Worm (Caenorhabditis elegans) whole organism, late embryonic: ENCODE data around the gene ZK1098.9.

ENCODE experiments used
- C08G9.2 ChIP-seq: sonication (generic microtip); optimal IDR thresholded peaks from 2 replicates; lab custom pipeline; 2016; ENCODE audit warnings: mild to moderate bottlenecking, missing genetic modification characterization, moderate library complexity, missing compliant biosample characterization
- ahr-1 ChIP-seq: sonication (generic microtip); optimal IDR thresholded peaks from 2 replicates; lab custom pipeline; 2016; ENCODE audit warnings: missing genetic modification characterization, missing compliant biosample characterization
- ceh-14 ChIP-seq: sonication (generic microtip); optimal IDR thresholded peaks from 2 replicates; lab custom pipeline; 2016; ENCODE audit warnings: missing genotype, missing genetic modification characterization, missing compliant biosample characterization
- ceh-19 ChIP-seq: fragments of 200-800 bp; sonication (Bioruptor generic); optimal IDR thresholded peaks from 2 replicates; lab custom pipeline; 2018; ENCODE audit warnings: mild to moderate bottlenecking, missing genetic modification characterization, missing compliant biosample characterization
- ceh-2 ChIP-seq: sonication (generic microtip); optimal IDR thresholded peaks from 2 replicates; lab custom pipeline; 2016; ENCODE audit warnings: missing genotype, missing genetic modification characterization, missing compliant biosample characterization
- ceh-22 ChIP-seq: sonication (generic microtip); optimal IDR thresholded peaks from 2 replicates; lab custom pipeline; 2017; ENCODE audit warnings: missing biosample characterization, missing genetic modification characterization
- ceh-24 ChIP-seq: sonication (generic microtip); optimal IDR thresholded peaks from 2 replicates; lab custom pipeline; 2016; ENCODE audit warnings: mild to moderate bottlenecking, missing genetic modification characterization, missing compliant biosample characterization
- ceh-30 ChIP-seq: fragments of 150-350 bp; optimal IDR thresholded peaks from 2 replicates; lab custom pipeline; 2014; ENCODE audit warnings: missing biosample characterization, missing genetic modification characterization
- ceh-45 ChIP-seq: fragments of 200-800 bp; sonication (Bioruptor generic); IDR thresholded peaks from 2 replicates; pipeline ENCODE4 v1.3.6; 2022; ENCODE audit warnings: missing genetic modification reagents, missing genetic modification characterization, missing compliant biosample characterization
- ceh-48 ChIP-seq: sonication (generic microtip); optimal IDR thresholded peaks from 2 replicates; lab custom pipeline; 2016; ENCODE audit warnings: missing genetic modification characterization, inconsistent platforms, missing compliant biosample characterization
- ceh-6 ChIP-seq: fragments of 200-800 bp; sonication (Bioruptor generic); optimal IDR thresholded peaks from 2 replicates; lab custom pipeline; 2018; ENCODE audit warnings: mild to moderate bottlenecking, missing genetic modification characterization, missing compliant biosample characterization
- ceh-9 ChIP-seq: sonication (generic microtip); optimal IDR thresholded peaks from 2 replicates; lab custom pipeline; 2016; ENCODE audit warnings: mild to moderate bottlenecking, missing genetic modification characterization, inconsistent platforms, missing compliant biosample characterization
- che-1 ChIP-seq: sonication (generic microtip); optimal IDR thresholded peaks from 2 replicates; lab custom pipeline; 2016; ENCODE audit warnings: mild to moderate bottlenecking, missing genetic modification characterization, missing compliant biosample characterization
- elt-4 ChIP-seq: sonication (generic microtip); optimal IDR thresholded peaks from 2 replicates; lab custom pipeline; 2016; ENCODE audit warnings: missing genetic modification characterization, missing compliant biosample characterization
- eyg-1 ChIP-seq: sonication (generic microtip); optimal IDR thresholded peaks from 2 replicates; lab custom pipeline; 2016; ENCODE audit warnings: missing genotype, missing genetic modification characterization, missing compliant biosample characterization
- fkh-10 ChIP-seq: fragments of 150-350 bp; optimal IDR thresholded peaks from 2 replicates; lab custom pipeline; 2014; ENCODE audit warnings: missing biosample characterization, missing genetic modification reagents, missing genetic modification characterization
- fkh-6 ChIP-seq: sonication (generic microtip); optimal IDR thresholded peaks from 2 replicates; lab custom pipeline; 2016; ENCODE audit warnings: missing genetic modification characterization, missing compliant biosample characterization
- hlh-15 ChIP-seq: sonication (generic microtip); optimal IDR thresholded peaks from 2 replicates; lab custom pipeline; 2016; ENCODE audit warnings: missing genetic modification characterization, missing compliant biosample characterization
- hlh-8 ChIP-seq: sonication (generic microtip); optimal IDR thresholded peaks from 2 replicates; lab custom pipeline; 2016; ENCODE audit warnings: missing genotype, missing genetic modification characterization, missing compliant biosample characterization
- lim-6 ChIP-seq: sonication (generic microtip); optimal IDR thresholded peaks from 2 replicates; lab custom pipeline; 2016; ENCODE audit warnings: missing genetic modification characterization, missing compliant biosample characterization
- lin-11 ChIP-seq: fragments of 200-800 bp; sonication (Bioruptor generic); optimal IDR thresholded peaks from 2 replicates; lab custom pipeline; 2018; ENCODE audit warnings: mild to moderate bottlenecking, missing genetic modification characterization, missing compliant biosample characterization
- madf-2 ChIP-seq: sonication (generic microtip); optimal IDR thresholded peaks from 2 replicates; lab custom pipeline; 2017; ENCODE audit warnings: missing genetic modification characterization, missing compliant biosample characterization
- pha-2 ChIP-seq: sonication (generic microtip); optimal IDR thresholded peaks from 2 replicates; lab custom pipeline; 2017; ENCODE audit warnings: mild to moderate bottlenecking, missing genetic modification characterization, missing compliant biosample characterization
- ref-2 ChIP-seq: sonication (generic microtip); optimal IDR thresholded peaks from 2 replicates; lab custom pipeline; 2016; ENCODE audit warnings: missing genetic modification characterization, missing compliant biosample characterization
- rnt-1 ChIP-seq: sonication (generic microtip); optimal IDR thresholded peaks from 2 replicates; lab custom pipeline; 2016; ENCODE audit warnings: missing genetic modification characterization, missing compliant biosample characterization
- sdc-2 ChIP-seq: sonication (generic microtip); optimal IDR thresholded peaks from 2 replicates; lab custom pipeline; 2016; ENCODE audit warnings: missing genotype, missing genetic modification characterization, missing compliant biosample characterization
- tbx-2 ChIP-seq: sonication (generic microtip); optimal IDR thresholded peaks from 2 replicates; lab custom pipeline; 2016; ENCODE audit warnings: missing genetic modification characterization, missing compliant biosample characterization
- tbx-7 ChIP-seq: sonication (generic microtip); optimal IDR thresholded peaks from 2 replicates; lab custom pipeline; 2016; ENCODE audit warnings: missing genotype, missing genetic modification characterization, missing compliant biosample characterization
- ttx-3 ChIP-seq: sonication (generic microtip); optimal IDR thresholded peaks from 2 replicates; lab custom pipeline; 2016; ENCODE audit warnings: missing genetic modification reagents, missing genetic modification characterization, missing compliant biosample characterization
- unc-3 ChIP-seq, 2 experiments: fragments of 200-800 bp in 1 of 2; sonication (Bioruptor generic) in 1 of 2; sonication (generic microtip) in 1 of 2; conservative IDR thresholded peaks in 1 of 2; optimal IDR thresholded peaks in 1 of 2; 2 replicates each; pipeline versions ENCODE4 v1.3.6 to Lab custom; 2016 to 2022; ENCODE audit warnings: missing compliant biosample characterization in 2 of 2, missing genetic modification characterization in 2 of 2, missing genetic modification reagents in 1 of 2
- unc-42 ChIP-seq: sonication (generic microtip); optimal IDR thresholded peaks from 2 replicates; lab custom pipeline; 2016; ENCODE audit warnings: missing genotype, missing genetic modification characterization, missing compliant biosample characterization
- unc-55 ChIP-seq: sonication (generic microtip); optimal IDR thresholded peaks from 2 replicates; lab custom pipeline; 2017; ENCODE audit warnings: missing biosample characterization, missing genetic modification reagents, missing genetic modification characterization
- zip-5 ChIP-seq: sonication (generic microtip); optimal IDR thresholded peaks from 2 replicates; lab custom pipeline; 2016; ENCODE audit warnings: missing genetic modification characterization, missing compliant biosample characterization
- ztf-16 ChIP-seq: sonication (generic microtip); optimal IDR thresholded peaks from 2 replicates; lab custom pipeline; 2017; ENCODE audit warnings: missing genetic modification characterization, missing compliant biosample characterization

Gene ZK1098.9

ce11 chrIII:9526851-9527250, 17.4 kb upstream of the ZK1098.9 start, which contains the start of gene ZK1098.6:
ZK1098.6 (plus strand) TSS chrIII:9527151.
- TF ChIP-seq fkh-10 (GFP tag; lab: Kevin White, UChicago) (no peak), lin-11 (no peak), pha-2 (tag; lab: Kevin White, UChicago) (no peak), eyg-1 (no peak), ztf-16 (no peak), fkh-6 (tag; lab: Kevin White, UChicago) (no peak), ceh-6 (GFP tag; lab: Kevin White, UChicago) (no peak), ceh-24 (tag; lab: Kevin White, UChicago) (no peak), ceh-9 (tag; lab: Kevin White, UChicago) (no peak), tbx-7 (tag; lab: Kevin White, UChicago) (no peak), ceh-45 (no peak), C08G9.2 (tag; lab: Kevin White, UChicago) (no peak), ref-2 (tag; lab: Kevin White, UChicago) (no peak), unc-3 (GFP tag; conservative IDR thresholded peaks at IDR 0.05; lab: Robert Waterston, UW) (no peak), unc-3 (tag; optimal IDR thresholded peaks at IDR 0.05; lab: Kevin White, UChicago) (no peak), lim-6 (no peak), ceh-2 (tag; lab: Kevin White, UChicago) (no peak), unc-55 (GFP tag; lab: Kevin White, UChicago) (no peak), rnt-1 (tag; lab: Kevin White, UChicago) (no peak)
- TF ChIP-seq, all 69 proteins: peak for 0

ce11 chrIII:9528824-9529223, 15.4 kb upstream of the ZK1098.9 start, which contains the start of gene ZK1098.2:
ZK1098.2 (plus strand) TSS chrIII:9529159.
- TF ChIP-seq ceh-22 (tag; lab: Kevin White, UChicago) (no peak), ceh-48 (tag; lab: Kevin White, UChicago) (peak; percentile 76)

- TF ChIP-seq ceh-48 (tag; lab: Kevin White, UChicago) = peak; percentile 84
- TF ChIP-seq ceh-45 = no peak
- no peak for TF ChIP-seq madf-2 (tag; lab: Kevin White, UChicago)
- peak; percentile 2 for TF ChIP-seq unc-55 (GFP tag; lab: Kevin White, UChicago)
Observed at ce11 chrIII:9538655-9539155, 5.5 kb upstream of the ZK1098.9 start, which contains the start of gene ZK1098.3. ZK1098.3 (minus strand) TSS chrIII:9538705.

ce11 chrIII:9542280-9542679, 1.9 kb upstream of the ZK1098.9 start, which contains the start of gene mut-7:
mut-7 (minus strand) TSS chrIII:9542380.
- no peak for TF ChIP-seq hlh-8 (tag; lab: Kevin White, UChicago)
- no peak for TF ChIP-seq ahr-1 (tag; lab: Kevin White, UChicago)
- no peak for TF ChIP-seq tbx-2
- no peak for TF ChIP-seq che-1 (tag; lab: Kevin White, UChicago)
- TF ChIP-seq hlh-15 (tag; lab: Kevin White, UChicago) = no peak
- no peak for TF ChIP-seq sdc-2
- no peak for TF ChIP-seq eyg-1
- TF ChIP-seq ceh-45 = no peak
- TF ChIP-seq pha-2 (tag; lab: Kevin White, UChicago) = no peak
- no peak for TF ChIP-seq elt-4 (tag; lab: Kevin White, UChicago)
- no peak for TF ChIP-seq ceh-14 (tag; lab: Kevin White, UChicago)
- TF ChIP-seq C08G9.2 (tag; lab: Kevin White, UChicago) = no peak
- no peak for TF ChIP-seq zip-5
- TF ChIP-seq ttx-3 = no peak
- TF ChIP-seq ceh-19 (GFP tag; lab: Kevin White, UChicago) = no peak

ce11 chrIII:9542816-9543215, 1.4 kb upstream of the ZK1098.9 start, which contains the start of gene eif-2Balpha:
eif-2Balpha (plus strand) TSS chrIII:9543119.
- no peak for TF ChIP-seq ceh-30 (tag; lab: Kevin White, UChicago)
- no peak for TF ChIP-seq tbx-2
- TF ChIP-seq unc-42 (tag; lab: Kevin White, UChicago) = peak; percentile 25
- TF ChIP-seq, all 69 proteins: peak for 1
